Worm (Caenorhabditis elegans): ENCODE measurements around the gene C49F5.3.

DNA sequence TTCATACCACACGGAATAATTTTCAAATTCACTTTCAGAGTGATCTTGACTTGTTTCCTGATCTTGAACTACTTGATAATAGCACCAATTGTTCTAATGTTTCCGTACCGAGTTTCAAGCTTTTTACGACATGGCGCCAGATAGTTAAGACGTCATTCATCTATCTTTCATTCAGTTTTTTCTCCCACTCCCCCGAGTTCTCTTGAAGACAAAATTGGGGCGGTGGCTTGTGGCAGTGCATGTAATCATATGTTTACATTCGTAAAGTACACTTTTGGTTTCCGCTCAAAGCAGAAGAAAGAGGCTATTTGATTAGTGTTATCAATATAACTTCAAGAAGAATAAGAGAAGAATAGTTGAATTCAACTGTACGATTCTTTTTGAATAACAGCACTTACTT lies 16.1 kb upstream of the C49F5.3 start:
- TF ChIP-seq isw-1 (GFP tag; IDR thresholded peaks at IDR 0.05) (no peak), hlh-17 (GFP tag; optimal IDR thresholded peaks at IDR 0.05; ENCODE audit: borderline replicate concordance) (no peak), zag-1 (tag; optimal IDR thresholded peaks at IDR 0.05) (no peak), lin-13 (GFP tag; optimal IDR thresholded peaks at IDR 0.05) (no peak), nhr-85 (tag) (no peak), nhr-11 (tag; optimal IDR thresholded peaks at IDR 0.05) (no peak), tbx-2 (tag; optimal IDR thresholded peaks at IDR 0.05) (no peak)

All from whole organism, L1 larva.